Worm (Caenorhabditis elegans): ENCODE results near the gene F54D5.3.

DNA sequence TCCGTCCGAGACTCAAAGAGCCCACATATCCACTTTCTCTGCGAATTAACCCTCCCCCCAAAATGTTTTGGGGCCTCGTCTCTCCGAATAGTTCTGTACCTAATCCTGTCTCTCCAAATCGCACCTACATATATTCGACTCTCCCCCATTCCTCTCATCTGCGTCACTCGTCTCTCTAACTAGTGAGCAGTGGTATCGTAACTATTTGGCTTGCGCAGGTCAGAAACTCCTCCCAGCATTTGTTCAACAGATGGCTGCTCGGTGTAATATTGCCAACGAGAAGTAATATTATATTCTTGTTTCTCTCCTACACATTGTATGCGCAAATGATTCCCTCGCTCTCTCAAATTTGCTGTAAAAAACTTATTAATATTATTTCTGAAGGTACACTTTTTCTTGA, 16.0 kb upstream of the F54D5.3 start, which contains the start of gene F54D5.24:
- TF ChIP-seq gei-17 (GFP tag; optimal IDR thresholded peaks at IDR 0.05) (no peak), ceh-40 (GFP tag; IDR thresholded peaks at IDR 0.05) (no peak), nhr-27 (tag; optimal IDR thresholded peaks at IDR 0.05) (no peak), athp-1 (tag; optimal IDR thresholded peaks at IDR 0.05) (no peak), let-526 (GFP tag; IDR thresholded peaks at IDR 0.05) (no peak), xnd-1 (tag; optimal IDR thresholded peaks at IDR 0.05) (no peak), nhr-80 (tag; optimal IDR thresholded peaks at IDR 0.05) (no peak), ceh-79 (tag; optimal IDR thresholded peaks at IDR 0.05) (no peak), sdz-38 (tag; optimal IDR thresholded peaks at IDR 0.05) (no peak), T26A5.8 (tag; optimal IDR thresholded peaks at IDR 0.05) (no peak)

All from whole organism, young adult.